Worm (Caenorhabditis elegans): Measurements from ENCODE around the gene srh-209.

DNA sequence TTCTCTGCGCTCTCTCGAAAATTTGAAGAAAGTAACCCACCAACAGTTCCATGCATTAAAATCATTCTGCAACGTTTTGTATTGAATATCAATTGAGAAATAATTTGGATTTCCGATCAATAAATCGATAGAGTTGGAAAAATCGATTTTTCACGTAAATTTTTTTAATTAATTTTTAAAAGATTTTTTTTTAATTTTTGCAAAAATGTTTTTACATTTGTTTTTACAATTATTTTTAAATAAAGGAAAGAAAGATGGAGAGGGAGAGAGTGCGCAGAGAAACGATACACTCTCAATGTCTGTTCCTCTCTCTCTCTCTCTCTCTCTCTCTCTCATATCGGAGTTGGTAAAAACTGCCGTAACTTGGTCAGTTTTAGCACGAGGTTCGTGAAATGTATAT lies 20.9 kb upstream of the srh-209 start, which contains the start of gene ZK262.19:
- no peak for TF ChIP-seq lsy-2 (tag; optimal IDR thresholded peaks at IDR 0.05)
- no peak for TF ChIP-seq nhr-6 (tag; optimal IDR thresholded peaks at IDR 0.05)
- TF ChIP-seq nhr-77 (tag; optimal IDR thresholded peaks at IDR 0.05): no peak
- no peak for TF ChIP-seq alr-1 (tag; optimal IDR thresholded peaks at IDR 0.05)
- TF ChIP-seq gmeb-1 (tag; optimal IDR thresholded peaks at IDR 0.05): no peak
- TF ChIP-seq ama-1 (optimal IDR thresholded peaks at IDR 0.05): no peak
- TF ChIP-seq lin-39 (tag; optimal IDR thresholded peaks at IDR 0.05): no peak
- TF ChIP-seq unc-62 (GFP tag; optimal IDR thresholded peaks at IDR 0.05): no peak
- TF ChIP-seq blmp-1 (tag; optimal IDR thresholded peaks at IDR 0.05; ENCODE audit: insufficient read depth): no peak
- TF ChIP-seq snpc-4 (tag; optimal IDR thresholded peaks at IDR 0.05): no peak
- TF ChIP-seq nhr-11 (tag; optimal IDR thresholded peaks at IDR 0.05): no peak
- TF ChIP-seq ztf-4 (tag; optimal IDR thresholded peaks at IDR 0.05): no peak

All from whole organism, L2 larva.